Fruit fly (Drosophila melanogaster): ENCODE data around the gene CG5521.

Gene CG5521

dm6 chr3R:26966794-26967323 lies at the start of gene CG5521:
Gene CG5521 (plus strand): TSS chr3R:26966930.
- peak; percentile 23 for TF ChIP-seq Mnt (GFP tag; optimal IDR thresholded peaks at IDR 0.05)
- TF ChIP-seq CG14711 (tag; optimal IDR thresholded peaks at IDR 0.05) = no peak
- no peak for TF ChIP-seq toe (GFP tag; optimal IDR thresholded peaks at IDR 0.05)
- TF ChIP-seq CG7045 (GFP tag; optimal IDR thresholded peaks at IDR 0.05) = no peak
- peak; percentile 10 for TF ChIP-seq bab1 (GFP tag; optimal IDR thresholded peaks at IDR 0.05)
- no peak for TF ChIP-seq Hr96 (GFP tag; optimal IDR thresholded peaks at IDR 0.05)
- no peak for TF ChIP-seq CG7101 (tag; optimal IDR thresholded peaks at IDR 0.05)
- peak; percentile 15 for TF ChIP-seq tj (GFP tag; optimal IDR thresholded peaks at IDR 0.05)
- no peak for TF ChIP-seq pad (GFP tag; optimal IDR thresholded peaks at IDR 0.05)
- no peak for TF ChIP-seq ovo (GFP tag; optimal IDR thresholded peaks at IDR 0.05)
- TF ChIP-seq CG11617 (GFP tag; optimal IDR thresholded peaks at IDR 0.05) = peak; percentile 0
- no peak for TF ChIP-seq CG1620 (GFP tag; optimal IDR thresholded peaks at IDR 0.05)
- no peak for TF ChIP-seq cnc (optimal IDR thresholded peaks at IDR 0.05)
- TF ChIP-seq CG5204 (GFP tag; optimal IDR thresholded peaks at IDR 0.05) = no peak
- no peak for TF ChIP-seq cic (GFP tag; optimal IDR thresholded peaks at IDR 0.05)
- TF ChIP-seq CG12768 (GFP tag; optimal IDR thresholded peaks at IDR 0.05) = peak; percentile 6
- no peak for TF ChIP-seq CG33017 (tag; optimal IDR thresholded peaks at IDR 0.05)

- TF ChIP-seq Hr96 (GFP tag; optimal IDR thresholded peaks at IDR 0.05) (no peak), Mnt (GFP tag; optimal IDR thresholded peaks at IDR 0.05) (no peak), toe (GFP tag; optimal IDR thresholded peaks at IDR 0.05) (no peak), pad (GFP tag; optimal IDR thresholded peaks at IDR 0.05) (no peak), CG11617 (GFP tag; optimal IDR thresholded peaks at IDR 0.05) (no peak), kay (GFP tag; ENCODE audit: borderline replicate concordance) (no peak), CG33017 (tag; optimal IDR thresholded peaks at IDR 0.05) (no peak), Crg-1 (GFP tag; optimal IDR thresholded peaks at IDR 0.05) (no peak), ovo (GFP tag; optimal IDR thresholded peaks at IDR 0.05) (no peak), CG7045 (GFP tag; optimal IDR thresholded peaks at IDR 0.05) (no peak), cic (GFP tag; optimal IDR thresholded peaks at IDR 0.05) (no peak), tj (GFP tag; optimal IDR thresholded peaks at IDR 0.05) (no peak), CG14711 (tag; optimal IDR thresholded peaks at IDR 0.05) (no peak), CG1620 (GFP tag; optimal IDR thresholded peaks at IDR 0.05) (no peak)
Measured at dm6 chr3R:26918857-26919256, 47.9 kb upstream of the CG5521 start.

dm6 chr3R:26923830-26924333 lies 42.8 kb upstream of the CG5521 start:
- TF ChIP-seq kay (GFP tag; ENCODE audit: borderline replicate concordance) = peak; percentile 15
- no peak for TF ChIP-seq cic (GFP tag; optimal IDR thresholded peaks at IDR 0.05)

dm6 chr3R:26926477-26926876 lies 40.3 kb upstream of the CG5521 start:
- no peak for TF ChIP-seq CG1620 (GFP tag; optimal IDR thresholded peaks at IDR 0.05)
- no peak for TF ChIP-seq cic (GFP tag; optimal IDR thresholded peaks at IDR 0.05)
- TF ChIP-seq cnc (optimal IDR thresholded peaks at IDR 0.05) = no peak
- TF ChIP-seq CG11617 (GFP tag; optimal IDR thresholded peaks at IDR 0.05) = no peak
- no peak for TF ChIP-seq bab1 (GFP tag; optimal IDR thresholded peaks at IDR 0.05)
- no peak for TF ChIP-seq CG33017 (tag; optimal IDR thresholded peaks at IDR 0.05)
- TF ChIP-seq ovo (GFP tag; optimal IDR thresholded peaks at IDR 0.05) = no peak
- TF ChIP-seq kay (GFP tag; ENCODE audit: borderline replicate concordance) = no peak
- TF ChIP-seq CG7101 (tag; optimal IDR thresholded peaks at IDR 0.05) = no peak

dm6 chr3R:26928424-26928823 lies 38.3 kb upstream of the CG5521 start:
- TF ChIP-seq CG1620 (GFP tag; optimal IDR thresholded peaks at IDR 0.05) (no peak), CG7045 (GFP tag; optimal IDR thresholded peaks at IDR 0.05) (peak; percentile 35), CG33017 (tag; optimal IDR thresholded peaks at IDR 0.05) (peak; percentile 24), tj (GFP tag; optimal IDR thresholded peaks at IDR 0.05) (peak; percentile 21), bab1 (GFP tag; optimal IDR thresholded peaks at IDR 0.05) (peak; percentile 56), CG11617 (GFP tag; optimal IDR thresholded peaks at IDR 0.05) (no peak), CG14711 (tag; optimal IDR thresholded peaks at IDR 0.05) (peak; percentile 18), pad (GFP tag; optimal IDR thresholded peaks at IDR 0.05) (no peak), CG12768 (GFP tag; optimal IDR thresholded peaks at IDR 0.05) (no peak), cic (GFP tag; optimal IDR thresholded peaks at IDR 0.05) (no peak)

- TF ChIP-seq cic (GFP tag; optimal IDR thresholded peaks at IDR 0.05) = no peak
- TF ChIP-seq CG12768 (GFP tag; optimal IDR thresholded peaks at IDR 0.05) = no peak
- no peak for TF ChIP-seq CG5204 (GFP tag; optimal IDR thresholded peaks at IDR 0.05)
- TF ChIP-seq CG11617 (GFP tag; optimal IDR thresholded peaks at IDR 0.05) = no peak
- no peak for TF ChIP-seq CG14711 (tag; optimal IDR thresholded peaks at IDR 0.05)
- no peak for TF ChIP-seq Clk (GFP tag; optimal IDR thresholded peaks at IDR 0.05)
- no peak for TF ChIP-seq Crg-1 (GFP tag; optimal IDR thresholded peaks at IDR 0.05)
- no peak for TF ChIP-seq Hr96 (GFP tag; optimal IDR thresholded peaks at IDR 0.05)
Measured at dm6 chr3R:26933885-26934284, 32.8 kb upstream of the CG5521 start.

dm6 chr3R:26934523-26934922 lies 32.2 kb upstream of the CG5521 start:
- TF ChIP-seq cnc (optimal IDR thresholded peaks at IDR 0.05) (no peak), ovo (GFP tag; optimal IDR thresholded peaks at IDR 0.05) (no peak), Hr96 (GFP tag; optimal IDR thresholded peaks at IDR 0.05) (no peak), CG11617 (GFP tag; optimal IDR thresholded peaks at IDR 0.05) (no peak), CG5204 (GFP tag; optimal IDR thresholded peaks at IDR 0.05) (no peak), CG1620 (GFP tag; optimal IDR thresholded peaks at IDR 0.05) (no peak), CG7101 (tag; optimal IDR thresholded peaks at IDR 0.05) (no peak), Mnt (GFP tag; optimal IDR thresholded peaks at IDR 0.05) (no peak), CG7045 (GFP tag; optimal IDR thresholded peaks at IDR 0.05) (no peak), CG14711 (tag; optimal IDR thresholded peaks at IDR 0.05) (no peak), Clk (GFP tag; optimal IDR thresholded peaks at IDR 0.05) (no peak), toe (GFP tag; optimal IDR thresholded peaks at IDR 0.05) (no peak), tj (GFP tag; optimal IDR thresholded peaks at IDR 0.05) (no peak), pad (GFP tag; optimal IDR thresholded peaks at IDR 0.05) (no peak), cic (GFP tag; optimal IDR thresholded peaks at IDR 0.05) (no peak), CG33017 (tag; optimal IDR thresholded peaks at IDR 0.05) (no peak), CG12768 (GFP tag; optimal IDR thresholded peaks at IDR 0.05) (no peak), Crg-1 (GFP tag; optimal IDR thresholded peaks at IDR 0.05) (no peak)

Data from whole organism, adult.